Worm (Caenorhabditis elegans) whole organism, midembryonic: ENCODE results near the gene R102.2.
"Not testable (repeated sequence)": the region's sequence is repeated elsewhere in the genome, so short reads cannot be mapped to it uniquely, and the experiment has no call there.

Experiments
- T22C8.4 ChIP-seq: fragments of 200-800 bp; sonication (Bioruptor generic); IDR thresholded peaks from 2 replicates; pipeline ENCODE4 v1.3.6; 2022; ENCODE audit warnings: missing genetic modification characterization, missing compliant biosample characterization
- cog-1 ChIP-seq: sonication (generic microtip); optimal IDR thresholded peaks from 2 replicates; lab custom pipeline; 2016; ENCODE audit warnings: missing genetic modification characterization, missing compliant biosample characterization
- flt-1 ChIP-seq: fragments of 200-800 bp; sonication (Bioruptor generic); IDR thresholded peaks from 2 replicates; pipeline ENCODE4 v1.3.6; 2022; ENCODE audit warnings: missing genetic modification characterization, missing compliant biosample characterization
- klf-2 ChIP-seq: fragments of 200-800 bp; sonication (Bioruptor generic); conservative IDR thresholded peaks from 2 replicates; pipeline ENCODE4 v1.3.6; 2022; ENCODE audit warnings: missing genetic modification reagents, missing genetic modification characterization, missing compliant biosample characterization
- med-1 ChIP-seq: sonication (generic microtip); optimal IDR thresholded peaks from 2 replicates; lab custom pipeline; 2017; ENCODE audit warnings: missing genetic modification characterization, mild to moderate bottlenecking, missing compliant biosample characterization, antibody characterized with exemption, missing genetic modification reagents; ENCODE audit not compliant: insufficient read depth
- ref-1 ChIP-seq: fragments of 200-800 bp; sonication (Bioruptor generic); conservative IDR thresholded peaks from 2 replicates; pipeline ENCODE4 v1.3.6; 2022; ENCODE audit warnings: missing genetic modification reagents, missing genetic modification characterization, missing compliant biosample characterization
- tab-1 ChIP-seq: fragments of 200-800 bp; sonication (Bioruptor generic); IDR thresholded peaks from 2 replicates; pipeline ENCODE4 v1.3.6; 2022; ENCODE audit warnings: missing genetic modification characterization, missing compliant biosample characterization
- ztf-23 ChIP-seq: fragments of 200-800 bp; sonication (Bioruptor generic); IDR thresholded peaks from 2 replicates; pipeline ENCODE4 v1.3.6; 2022; ENCODE audit warnings: missing genetic modification reagents, missing genetic modification characterization, missing compliant biosample characterization
- ztf-29 ChIP-seq: fragments of 200-800 bp; sonication (Bioruptor generic); IDR thresholded peaks from 2 replicates; pipeline ENCODE4 v1.3.6; 2022; ENCODE audit warnings: missing genetic modification reagents, missing genetic modification characterization, missing compliant biosample characterization

R102.2 gene

DNA sequence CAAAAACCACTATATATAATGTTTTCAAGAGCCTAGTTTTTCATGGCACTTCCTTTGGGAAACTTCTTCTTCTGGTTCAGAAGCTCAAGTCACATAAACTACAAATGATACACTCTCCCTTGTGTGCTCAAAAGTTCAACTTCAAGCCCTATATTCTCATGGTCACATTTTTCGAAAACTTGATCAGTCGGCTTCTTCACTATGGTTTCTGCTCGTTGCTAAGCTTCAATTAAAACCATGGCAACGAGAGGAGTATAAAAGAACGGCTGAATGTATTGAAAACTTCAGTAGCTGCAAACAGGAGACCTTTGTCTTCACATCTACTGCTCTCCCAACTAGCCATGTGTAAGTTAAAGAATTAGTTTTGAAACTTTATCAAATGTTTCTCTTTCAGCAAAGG is at the start of gene R102.2:
R102.2 (plus strand) TSS at position 301 of the 400 bp plus-strand sequence.
- not testable (repeated sequence) for TF ChIP-seq klf-2 (GFP tag; lab: Robert Waterston, UW); T22C8.4; ref-1

- no peak for TF ChIP-seq ref-1
- TF ChIP-seq med-1 (GFP tag; lab: Kevin White, UChicago): no peak
- no peak for TF ChIP-seq flt-1 (GFP tag; lab: Robert Waterston, UW)
- no peak for TF ChIP-seq ztf-29
- no peak for TF ChIP-seq cog-1 (tag; lab: Kevin White, UChicago)
- no peak for TF ChIP-seq ztf-23 (GFP tag; lab: Robert Waterston, UW)
- no peak for TF ChIP-seq klf-2 (GFP tag; lab: Robert Waterston, UW)
- TF ChIP-seq tab-1 (GFP tag; lab: Robert Waterston, UW): no peak
- no peak for TF ChIP-seq T22C8.4
Observed at ce11 chrIV:10638977-10639376, 48.4 kb upstream of the R102.2 start, which contains the start of gene F56C4.2. F56C4.2 (plus strand) TSS chrIV:10639277.

- TF ChIP-seq flt-1 (GFP tag; lab: Robert Waterston, UW); klf-2 (GFP tag; lab: Robert Waterston, UW); ref-1: not testable (repeated sequence)
Observed at ce11 chrIV:10654047-10654446, 33.4 kb upstream of the R102.2 start, which contains the start of gene glb-19. glb-19 (minus strand) TSS chrIV:10654147.

ce11 chrIV:10656770-10657323 is 30.6 kb upstream of the R102.2 start, which contains the start of gene K08C7.1:
K08C7.1 (plus strand) TSS chrIV:10656812.
- TF ChIP-seq ref-1 (no peak), klf-2 (GFP tag; lab: Robert Waterston, UW) (no peak), flt-1 (GFP tag; lab: Robert Waterston, UW) (no peak), ztf-29 (no peak), cog-1 (tag; lab: Kevin White, UChicago) (no peak), tab-1 (GFP tag; lab: Robert Waterston, UW) (no peak), med-1 (GFP tag; lab: Kevin White, UChicago) (no peak), ztf-23 (GFP tag; lab: Robert Waterston, UW) (no peak)

- 0 out of 2 replicates have a peak, but pooled peaks have one; percentile 16 for TF ChIP-seq ztf-29
- peak; percentile 60; the same call in 1 of the 2 replicates for TF ChIP-seq ztf-23 (GFP tag; lab: Robert Waterston, UW)
- TF ChIP-seq tab-1 (GFP tag; lab: Robert Waterston, UW): peak; percentile 77
Observed at ce11 chrIV:10658366-10658765, 29.0 kb upstream of the R102.2 start.

ce11 chrIV:10661072-10661471 is 26.3 kb upstream of the R102.2 start:
- no peak for TF ChIP-seq T22C8.4
- TF ChIP-seq ref-1: no peak
- TF ChIP-seq med-1 (GFP tag; lab: Kevin White, UChicago): no peak
- no peak for TF ChIP-seq flt-1 (GFP tag; lab: Robert Waterston, UW)
- no peak for TF ChIP-seq ztf-23 (GFP tag; lab: Robert Waterston, UW)
- no peak for TF ChIP-seq cog-1 (tag; lab: Kevin White, UChicago)
- TF ChIP-seq ztf-29: no peak
- TF ChIP-seq klf-2 (GFP tag; lab: Robert Waterston, UW): no peak
- no peak for TF ChIP-seq tab-1 (GFP tag; lab: Robert Waterston, UW)

ce11 chrIV:10661760-10662159 is 25.6 kb upstream of the R102.2 start, which contains the start of gene fmo-1:
fmo-1 (plus strand) TSS chrIV:10661857.
- no peak for TF ChIP-seq tab-1 (GFP tag; lab: Robert Waterston, UW)
- TF ChIP-seq flt-1 (GFP tag; lab: Robert Waterston, UW): no peak
- no peak for TF ChIP-seq med-1 (GFP tag; lab: Kevin White, UChicago)
- no peak for TF ChIP-seq ref-1
- TF ChIP-seq ztf-29: no peak

DNA sequence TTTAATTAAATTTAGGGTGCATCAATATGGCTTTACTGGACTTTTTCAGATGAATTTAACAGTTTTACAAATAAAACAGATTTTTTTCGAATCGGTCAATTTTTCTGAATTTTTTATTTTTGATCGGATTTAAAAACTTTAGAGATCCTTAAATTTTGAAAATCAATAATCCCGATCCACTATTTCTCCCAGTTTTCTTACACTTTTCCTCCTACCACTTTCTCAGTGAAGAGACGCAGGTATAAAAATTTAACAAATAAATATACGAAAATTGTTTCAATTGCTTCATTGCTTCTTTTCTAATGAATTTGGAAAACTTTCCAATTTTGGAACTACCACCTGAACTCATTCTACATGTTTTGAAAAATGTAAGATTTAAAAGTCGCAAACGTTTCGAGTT is 23.3 kb upstream of the R102.2 start, which contains the start of gene K08C7.7:
K08C7.7 (plus strand) TSS at position 301 of the 400 bp plus-strand sequence.
- TF ChIP-seq cog-1 (tag; lab: Kevin White, UChicago): no peak

DNA sequence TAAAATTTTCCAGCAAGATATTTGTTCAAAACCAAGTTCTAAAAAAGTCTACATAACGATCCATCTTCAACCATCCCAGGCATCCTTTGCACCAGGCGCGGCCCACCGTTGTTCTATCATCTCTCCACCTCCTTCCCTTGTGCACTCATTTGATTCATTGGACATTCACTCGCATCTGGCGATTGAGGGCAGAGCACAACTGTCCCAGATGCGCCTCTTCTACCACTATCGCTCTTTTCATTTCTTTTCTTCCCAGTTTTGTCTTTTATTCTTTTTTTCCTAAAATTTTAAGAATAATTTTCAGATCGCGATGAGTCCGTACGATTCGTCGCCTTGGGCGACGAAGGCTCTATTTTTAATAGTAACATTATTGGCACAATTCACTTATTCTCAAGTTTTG is 20.9 kb upstream of the R102.2 start, which contains the start of gene epi-1:
epi-1 (plus strand) TSS at position 301 of the 400 bp plus-strand sequence.
- no peak for TF ChIP-seq med-1 (GFP tag; lab: Kevin White, UChicago)
- TF ChIP-seq klf-2 (GFP tag; lab: Robert Waterston, UW): no peak
- TF ChIP-seq cog-1 (tag; lab: Kevin White, UChicago): no peak
- no peak for TF ChIP-seq ztf-29
- TF ChIP-seq ref-1: no peak
- no peak for TF ChIP-seq tab-1 (GFP tag; lab: Robert Waterston, UW)
- TF ChIP-seq ztf-23 (GFP tag; lab: Robert Waterston, UW): no peak

DNA sequence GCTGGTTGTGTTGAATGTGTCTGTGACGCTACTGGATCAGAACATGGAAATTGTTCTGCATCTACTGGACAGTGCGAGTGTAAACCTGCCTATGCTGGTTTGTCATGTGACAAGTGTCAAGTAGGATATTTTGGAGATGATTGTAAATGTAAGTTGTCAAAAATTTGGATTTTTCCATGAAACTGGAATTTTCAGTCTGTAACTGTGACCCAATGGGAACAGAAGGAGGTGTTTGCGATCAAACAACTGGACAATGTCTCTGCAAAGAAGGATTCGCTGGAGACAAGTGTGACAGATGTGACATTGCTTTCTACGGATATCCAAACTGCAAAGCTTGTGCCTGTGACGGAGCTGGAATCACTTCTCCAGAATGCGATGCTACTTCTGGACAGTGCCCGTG is 18.8 kb upstream of the R102.2 start:
- TF ChIP-seq flt-1 (GFP tag; lab: Robert Waterston, UW): no peak
- TF ChIP-seq tab-1 (GFP tag; lab: Robert Waterston, UW): no peak

DNA sequence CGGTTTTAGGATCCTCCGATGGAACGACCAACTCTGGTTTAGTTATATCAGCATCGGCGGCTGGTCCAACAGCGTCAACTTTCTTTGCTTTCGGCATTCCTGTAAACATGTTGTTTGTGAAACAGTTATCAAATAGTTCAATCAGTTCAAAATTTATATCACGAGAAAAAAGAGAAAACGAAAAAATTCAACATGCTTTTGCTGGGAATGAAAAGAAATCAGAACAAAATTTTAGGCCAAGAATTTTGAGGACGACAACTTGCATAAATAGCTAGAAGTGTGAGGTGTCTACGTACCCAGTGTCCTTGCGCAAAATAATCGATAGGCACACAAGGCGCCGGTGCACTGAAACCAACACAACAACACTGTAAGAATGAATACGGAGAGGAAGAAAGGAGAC is 7.0 kb upstream of the R102.2 start, which contains the start of gene K08C7.4:
K08C7.4 (minus strand) TSS at position 101 of the 400 bp plus-strand sequence.
- TF ChIP-seq klf-2 (GFP tag; lab: Robert Waterston, UW) (no peak), cog-1 (tag; lab: Kevin White, UChicago) (no peak), ref-1 (no peak), ztf-23 (GFP tag; lab: Robert Waterston, UW) (no peak), tab-1 (GFP tag; lab: Robert Waterston, UW) (no peak), ztf-29 (no peak), flt-1 (GFP tag; lab: Robert Waterston, UW) (no peak), med-1 (GFP tag; lab: Kevin White, UChicago) (no peak), T22C8.4 (no peak)
